Fruit fly (Drosophila melanogaster): Measurements from ENCODE around the gene Larp4B.

The Larp4B gene

dm6 chr3L:3239033-3239752 is 14.6 kb downstream of the Larp4B start, which contains the start of gene CG17746 (continued):
- no peak for TF ChIP-seq CG43689 (GFP tag; IDR thresholded peaks at IDR 0.05)
- no peak for TF ChIP-seq ab (GFP tag; optimal IDR thresholded peaks at IDR 0.05)
- no peak for TF ChIP-seq CG7839 (tag; optimal IDR thresholded peaks at IDR 0.05)
- TF ChIP-seq tio (GFP tag; optimal IDR thresholded peaks at IDR 0.05), result no peak
- no peak for TF ChIP-seq CG2875 (GFP tag; optimal IDR thresholded peaks at IDR 0.05)
- no peak for TF ChIP-seq CG3163 (GFP tag; optimal IDR thresholded peaks at IDR 0.05)
- TF ChIP-seq Atf3 (GFP tag; optimal IDR thresholded peaks at IDR 0.05), result no peak
- TF ChIP-seq h (optimal IDR thresholded peaks at IDR 0.05), result no peak
- no peak for TF ChIP-seq org-1 (GFP tag; optimal IDR thresholded peaks at IDR 0.05)
- no peak for TF ChIP-seq CG13424 (tag; optimal IDR thresholded peaks at IDR 0.05)
- no peak for TF ChIP-seq CG8388 (GFP tag; optimal IDR thresholded peaks at IDR 0.05)
- TF ChIP-seq Poxn (GFP tag; IDR thresholded peaks at IDR 0.05), result no peak
- no peak for TF ChIP-seq toy (GFP tag; IDR thresholded peaks at IDR 0.05)
- no peak; the same call in 1 of the 2 replicates for TF ChIP-seq lmd (GFP tag; IDR thresholded peaks at IDR 0.05)
- TF ChIP-seq sd (tag; optimal IDR thresholded peaks at IDR 0.05), result no peak
- TF ChIP-seq Myb (GFP tag; optimal IDR thresholded peaks at IDR 0.05), result peak; percentile 79
- TF ChIP-seq usp (GFP tag; optimal IDR thresholded peaks at IDR 0.05), result no peak
- TF ChIP-seq danr (GFP tag; IDR thresholded peaks at IDR 0.05), result no peak
- TF ChIP-seq CG12942 (GFP tag; optimal IDR thresholded peaks at IDR 0.05), result no peak
- peak; percentile 37 for TF ChIP-seq CG10543 (GFP tag; optimal IDR thresholded peaks at IDR 0.05)
- no peak for TF ChIP-seq fd64A (GFP tag; optimal IDR thresholded peaks at IDR 0.05)
- TF ChIP-seq CG12659 (GFP tag; optimal IDR thresholded peaks at IDR 0.05), result peak; percentile 75
- peak; percentile 36 for TF ChIP-seq CG9817 (tag; optimal IDR thresholded peaks at IDR 0.05)
- no peak for TF ChIP-seq Doc2 (GFP tag; IDR thresholded peaks at IDR 0.05)
- TF ChIP-seq B-H2 (GFP tag; optimal IDR thresholded peaks at IDR 0.05), result peak; percentile 67
- TF ChIP-seq Doc3 (GFP tag; IDR thresholded peaks at IDR 0.05; ENCODE audit: partially characterized antibody), result no peak
- no peak for TF ChIP-seq gcm (GFP tag; optimal IDR thresholded peaks at IDR 0.05)
- TF ChIP-seq CG18476 (GFP tag; optimal IDR thresholded peaks at IDR 0.05), result no peak
- no peak for TF ChIP-seq PHDP (tag; optimal IDR thresholded peaks at IDR 0.05)
- peak; percentile 54 for TF ChIP-seq zfh2 (GFP tag; optimal IDR thresholded peaks at IDR 0.05)
- peak; percentile 23 for TF ChIP-seq sug (tag; optimal IDR thresholded peaks at IDR 0.05)
- no peak for TF ChIP-seq CG32532 (GFP tag; IDR thresholded peaks at IDR 0.05)
- no peak for TF ChIP-seq CG6765 (GFP tag; optimal IDR thresholded peaks at IDR 0.05)
- TF ChIP-seq gro (GFP tag; optimal IDR thresholded peaks at IDR 0.05), result peak; percentile 82
- peak; percentile 16 for TF ChIP-seq CG1792 (GFP tag; optimal IDR thresholded peaks at IDR 0.05)
- no peak for TF ChIP-seq CG17568 (GFP tag; optimal IDR thresholded peaks at IDR 0.05)
- no peak for TF ChIP-seq kah (GFP tag; optimal IDR thresholded peaks at IDR 0.05)
- TF ChIP-seq CG8478 (optimal IDR thresholded peaks at IDR 0.05), result no peak
- TF ChIP-seq CG33557 (GFP tag; optimal IDR thresholded peaks at IDR 0.05), result no peak
- TF ChIP-seq CG8089 (GFP tag; optimal IDR thresholded peaks at IDR 0.05), result no peak
- peak; percentile 21 for TF ChIP-seq chn (GFP tag; optimal IDR thresholded peaks at IDR 0.05)
- peak; percentile 55 for TF ChIP-seq phol (tag; optimal IDR thresholded peaks at IDR 0.05)
- TF ChIP-seq Camta (GFP tag; optimal IDR thresholded peaks at IDR 0.05), result peak; percentile 48
- TF ChIP-seq Aef1 (GFP tag; IDR thresholded peaks at IDR 0.05), result no peak
- peak; percentile 15 for TF ChIP-seq CrebB (tag; optimal IDR thresholded peaks at IDR 0.05)
- TF ChIP-seq wdn (GFP tag; IDR thresholded peaks at IDR 0.05), result 0 out of 2 replicates have a peak, but pooled peaks have one; percentile 5
- peak; percentile 86 for TF ChIP-seq CG15514 (GFP tag; optimal IDR thresholded peaks at IDR 0.05)
- TF ChIP-seq CG2712 (tag; optimal IDR thresholded peaks at IDR 0.05), result peak; percentile 56
- no peak for TF ChIP-seq ham (GFP tag; IDR thresholded peaks at IDR 0.05)
- no peak for TF ChIP-seq CG2678 (tag; optimal IDR thresholded peaks at IDR 0.05)
- no peak for TF ChIP-seq Meics (GFP tag; optimal IDR thresholded peaks at IDR 0.05)

Measured in whole organism, embryonic.